Fruit fly (Drosophila melanogaster) whole organism, prepupa: ENCODE results near the gene fng.

Source experiments
- CG10631 ChIP-seq: fragments of 200-800 bp; sonication (Bioruptor generic); optimal IDR thresholded peaks from 2 replicates; lab custom pipeline; 2016; ENCODE audit warnings: missing biosample characterization, missing genetic modification characterization
- CG10669 ChIP-seq: fragments of 200-800 bp; sonication (Bioruptor generic); optimal IDR thresholded peaks from 3 replicates; lab custom pipeline; 2018; ENCODE audit warnings: missing biosample characterization, mild to moderate bottlenecking, missing genetic modification characterization, moderate library complexity
- CG11294 ChIP-seq: fragments of 200-800 bp; sonication (Bioruptor generic); IDR thresholded peaks from 2 replicates; pipeline ENCODE4 v1.3.6; 2022; ENCODE audit warnings: missing biosample characterization, missing genetic modification characterization
- CG11902 ChIP-seq: fragments of 200-800 bp; sonication (Bioruptor generic); optimal IDR thresholded peaks from 3 replicates; lab custom pipeline; 2016; ENCODE audit warnings: missing biosample characterization, missing genetic modification characterization
- CG16779 ChIP-seq: fragments of 200-800 bp; sonication (Bioruptor generic); optimal IDR thresholded peaks from 3 replicates; lab custom pipeline; 2017; ENCODE audit warnings: missing biosample characterization, mild to moderate bottlenecking, missing genetic modification characterization
- CG3032 ChIP-seq: fragments of 200-800 bp; optimal IDR thresholded peaks from 2 replicates; lab custom pipeline; 2019; ENCODE audit warnings: missing biosample characterization, mild to moderate bottlenecking, missing genetic modification characterization, moderate library complexity
- CG31627 ChIP-seq: fragments of 200-800 bp; sonication (Bioruptor generic); optimal IDR thresholded peaks from 3 replicates; lab custom pipeline; 2016; ENCODE audit warnings: missing biosample characterization, missing genetic modification characterization
- CG3919 ChIP-seq: fragments of 200-800 bp; sonication (Bioruptor generic); optimal IDR thresholded peaks from 3 replicates; lab custom pipeline; 2016; ENCODE audit warnings: missing biosample characterization, missing genetic modification characterization
- CG4318 ChIP-seq: fragments of 200-800 bp; sonication (Bioruptor generic); optimal IDR thresholded peaks from 3 replicates; lab custom pipeline; 2017; ENCODE audit warnings: missing biosample characterization, mild to moderate bottlenecking, missing genetic modification characterization
- CG6276 ChIP-seq: fragments of 200-800 bp; sonication (Bioruptor generic); optimal IDR thresholded peaks from 2 replicates; lab custom pipeline; 2017; ENCODE audit warnings: missing biosample characterization, mild to moderate bottlenecking, missing genetic modification characterization
- CG6792 ChIP-seq: fragments of 200-800 bp; sonication (Bioruptor generic); optimal IDR thresholded peaks from 3 replicates; lab custom pipeline; 2016; ENCODE audit warnings: missing biosample characterization, missing genetic modification characterization
- CG6808 ChIP-seq: fragments of 200-800 bp; sonication (Bioruptor generic); optimal IDR thresholded peaks from 3 replicates; lab custom pipeline; 2017; ENCODE audit warnings: missing biosample characterization, missing genetic modification characterization, mild to moderate bottlenecking, moderate library complexity, missing genetic modification reagents
- CG6854 ChIP-seq: fragments of 200-800 bp; sonication (Bioruptor generic); optimal IDR thresholded peaks from 2 replicates; lab custom pipeline; 2017; ENCODE audit warnings: missing biosample characterization, mild to moderate bottlenecking, missing genetic modification characterization
- CG9139 ChIP-seq: fragments of 200-800 bp; sonication (Bioruptor generic); optimal IDR thresholded peaks from 3 replicates; lab custom pipeline; 2017; ENCODE audit warnings: missing biosample characterization, mild to moderate bottlenecking, missing genetic modification characterization
- Eip78C ChIP-seq: fragments of 200-800 bp; sonication (Bioruptor generic); peaks from one replicate; lab custom pipeline; 2016; ENCODE audit warnings: missing biosample characterization, missing genetic modification characterization
- Ets96B ChIP-seq: fragments of 200-800 bp; optimal IDR thresholded peaks from 2 replicates; lab custom pipeline; 2019; ENCODE audit warnings: missing biosample characterization, mild to moderate bottlenecking, missing genetic modification characterization, moderate library complexity
- Hr39 ChIP-seq: fragments of 200-800 bp; sonication (Bioruptor generic); optimal IDR thresholded peaks from 2 replicates; lab custom pipeline; 2016; ENCODE audit warnings: missing biosample characterization, missing genetic modification characterization
- Hr4 ChIP-seq: fragments of 200-800 bp; sonication (Bioruptor generic); optimal IDR thresholded peaks from 3 replicates; lab custom pipeline; 2016; ENCODE audit warnings: missing biosample characterization, missing genetic modification characterization
- Lpt ChIP-seq: fragments of 200-800 bp; sonication (Bioruptor generic); optimal IDR thresholded peaks from 3 replicates; lab custom pipeline; 2016; ENCODE audit warnings: missing biosample characterization, missing genetic modification characterization
- Met ChIP-seq: fragments of 200-800 bp; sonication (Bioruptor generic); optimal IDR thresholded peaks from 3 replicates; lab custom pipeline; 2016; ENCODE audit warnings: missing biosample characterization, missing genetic modification characterization
- Smox ChIP-seq: fragments of 200-800 bp; sonication (Bioruptor generic); optimal IDR thresholded peaks from 3 replicates; lab custom pipeline; 2016; ENCODE audit warnings: missing biosample characterization, missing genetic modification characterization
- Sox14 ChIP-seq: fragments of 200-800 bp; sonication (Bioruptor generic); optimal IDR thresholded peaks from 3 replicates; lab custom pipeline; 2016; ENCODE audit warnings: missing biosample characterization, missing genetic modification characterization
- achi ChIP-seq: fragments of 200-800 bp; sonication (Bioruptor generic); optimal IDR thresholded peaks from 3 replicates; lab custom pipeline; 2016; ENCODE audit warnings: missing biosample characterization, missing genetic modification characterization
- acj6 ChIP-seq: fragments of 200-800 bp; sonication (Bioruptor generic); optimal IDR thresholded peaks from 3 replicates; lab custom pipeline; 2016; ENCODE audit warnings: missing biosample characterization, missing genetic modification characterization
- cyc ChIP-seq: fragments of 200-800 bp; sonication (Bioruptor generic); optimal IDR thresholded peaks from 3 replicates; lab custom pipeline; 2016; ENCODE audit warnings: missing biosample characterization, missing genetic modification characterization
- eg ChIP-seq: fragments of 200-800 bp; sonication (Bioruptor generic); IDR thresholded peaks from 3 replicates; pipeline ENCODE4 v1.3.6; 2022; ENCODE audit warnings: missing biosample characterization, missing genetic modification characterization
- fd59A ChIP-seq: fragments of 200-800 bp; sonication (Bioruptor generic); optimal IDR thresholded peaks from 2 replicates; lab custom pipeline; 2017; ENCODE audit warnings: missing biosample characterization, mild to moderate bottlenecking, missing genetic modification characterization, missing genetic modification reagents
- fd85E ChIP-seq: fragments of 200-800 bp; sonication (Bioruptor generic); optimal IDR thresholded peaks from 3 replicates; lab custom pipeline; 2016; ENCODE audit warnings: missing biosample characterization, missing genetic modification characterization
- fkh ChIP-seq: fragments of 200-800 bp; sonication (Bioruptor generic); optimal IDR thresholded peaks from 3 replicates; lab custom pipeline; 2017; ENCODE audit warnings: missing biosample characterization, mild to moderate bottlenecking, missing genetic modification characterization, moderate library complexity
- lz ChIP-seq: fragments of 200-800 bp; sonication (Bioruptor generic); optimal IDR thresholded peaks from 3 replicates; lab custom pipeline; 2016; ENCODE audit warnings: missing biosample characterization, missing genetic modification characterization
- net ChIP-seq: fragments of 200-800 bp; sonication (Bioruptor generic); optimal IDR thresholded peaks from 3 replicates; lab custom pipeline; 2016; ENCODE audit warnings: missing biosample characterization, missing genetic modification characterization
- salr ChIP-seq, 2 experiments: fragments of 200-800 bp; sonication (Bioruptor generic); optimal IDR thresholded peaks; 3 replicates each; lab custom pipeline; 2016 to 2018; ENCODE audit warnings: missing biosample characterization in 2 of 2, missing genetic modification characterization in 2 of 2, mild to moderate bottlenecking in 1 of 2
- spab ChIP-seq: fragments of 200-800 bp; sonication (Bioruptor generic); optimal IDR thresholded peaks from 2 replicates; lab custom pipeline; 2017; ENCODE audit warnings: missing biosample characterization, mild to moderate bottlenecking, missing genetic modification characterization, missing genetic modification reagents
- ss ChIP-seq, 2 experiments: fragments of 200-800 bp; sonication (Bioruptor generic); optimal IDR thresholded peaks; 2 replicates in 1 of 2; 3 replicates in 1 of 2; lab custom pipeline; 2017 to 2018; ENCODE audit warnings: mild to moderate bottlenecking in 2 of 2, missing biosample characterization in 2 of 2, missing genetic modification characterization in 2 of 2, moderate library complexity in 1 of 2
- svp ChIP-seq: fragments of 200-800 bp; sonication (Bioruptor generic); peaks from one replicate; lab custom pipeline; 2016; ENCODE audit warnings: missing biosample characterization, missing genetic modification characterization
- topi ChIP-seq: fragments of 200-800 bp; sonication (Bioruptor generic); optimal IDR thresholded peaks from 3 replicates; lab custom pipeline; 2016; ENCODE audit warnings: missing biosample characterization, missing genetic modification characterization

Gene fng

DNA sequence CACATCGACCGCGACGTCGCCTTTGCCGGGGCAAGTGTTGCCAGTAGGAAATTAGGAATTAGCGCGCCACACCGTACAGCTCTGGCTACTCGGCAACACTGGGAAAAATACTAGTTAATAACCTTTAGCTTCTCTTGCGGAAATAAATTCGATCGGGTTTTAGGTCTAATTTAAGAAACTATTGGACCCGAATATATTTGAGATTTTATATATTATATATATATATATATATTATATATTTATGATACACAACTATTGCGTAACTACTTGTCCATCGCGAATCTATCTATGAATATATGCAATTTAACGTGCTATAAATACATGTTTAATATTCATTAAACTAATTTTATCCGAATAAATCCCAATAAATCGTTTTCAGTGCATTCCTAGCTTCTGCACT lies 34.9 kb downstream of the fng start (continued):
- TF ChIP-seq CG4318 (GFP tag; lab: Kevin White, UChicago) (peak; percentile 72), CG10631 (GFP tag; lab: Kevin White, UChicago) (peak; percentile 68), Sox14 (no peak), salr (GFP tag; optimal IDR thresholded peaks at IDR 0.05; lab: Kevin White, UChicago) (no peak), CG6792 (GFP tag; lab: Kevin White, UChicago) (no peak), Met (GFP tag; lab: Kevin White, UChicago) (no peak), CG3919 (GFP tag; lab: Kevin White, UChicago) (no peak), svp (GFP tag; lab: Kevin White, UChicago) (no peak), Lpt (GFP tag; lab: Kevin White, UChicago) (peak; percentile 9), CG11902 (GFP tag; lab: Kevin White, UChicago) (no peak), Hr39 (GFP tag; lab: Kevin White, UChicago) (no peak), CG9139 (GFP tag; lab: Kevin White, UChicago) (no peak)

DNA sequence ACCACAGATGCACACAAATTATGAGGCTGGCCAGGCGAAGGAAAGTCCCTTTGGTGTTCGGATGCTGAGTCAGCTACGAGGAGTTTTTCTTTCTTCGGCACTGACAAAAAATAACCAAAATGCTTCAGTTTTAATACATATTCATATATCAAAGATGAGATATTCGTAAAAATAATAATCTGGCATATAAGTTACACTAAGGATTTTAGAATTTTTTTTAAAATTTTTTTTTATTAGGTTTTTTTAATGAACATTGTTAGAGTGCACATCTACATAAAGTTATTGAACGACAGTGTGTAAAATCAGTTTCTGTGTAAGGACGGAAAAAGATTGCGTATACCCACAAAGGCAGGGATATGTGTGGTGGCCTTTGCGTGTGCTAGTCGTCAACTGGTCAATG lies 42.4 kb downstream of the fng start:
- no peak for TF ChIP-seq fd59A (GFP tag; lab: Kevin White, UChicago)
- TF ChIP-seq Eip78C (GFP tag; lab: Kevin White, UChicago): peak; percentile 60
- TF ChIP-seq CG6276: no peak
- TF ChIP-seq acj6 (GFP tag; lab: Kevin White, UChicago): no peak

- TF ChIP-seq Lpt (GFP tag; lab: Kevin White, UChicago): no peak
- no peak for TF ChIP-seq lz (GFP tag; lab: Kevin White, UChicago)
- no peak for TF ChIP-seq topi (GFP tag; lab: Kevin White, UChicago)
- TF ChIP-seq CG3032 (tag; lab: Kevin White, UChicago): no peak
- no peak for TF ChIP-seq Sox14
- TF ChIP-seq CG3919 (GFP tag; lab: Kevin White, UChicago): no peak
- TF ChIP-seq ss (GFP tag; optimal IDR thresholded peaks at IDR 0.05; lab: Kevin White, UChicago): no peak
- TF ChIP-seq CG6854 (GFP tag; lab: Kevin White, UChicago): no peak
- TF ChIP-seq cyc (GFP tag; lab: Kevin White, UChicago): no peak
- TF ChIP-seq eg (GFP tag; lab: Robert Waterston, UW): no peak
- TF ChIP-seq fd85E (GFP tag; lab: Kevin White, UChicago): no peak
Measured at dm6 chr3L:20905495-20905894, 43.8 kb downstream of the fng start, which contains the start of gene CG11458. Gene CG11458 (plus strand): TSS chr3L:20905795.

- TF ChIP-seq Met (GFP tag; lab: Kevin White, UChicago): no peak
- TF ChIP-seq CG6276: no peak
- TF ChIP-seq fkh (GFP tag; lab: Kevin White, UChicago): peak; percentile 66
Measured at dm6 chr3L:20900996-20901395, 48.3 kb downstream of the fng start.

dm6 chr3L:20897317-20897716 lies 52.0 kb downstream of the fng start, which contains the start of the genes Sfp77F and CG43931:
Gene Sfp77F (minus strand): TSS chr3L:20897417.
Gene CG43931 (plus strand): TSS chr3L:20897557.
- TF ChIP-seq CG3919 (GFP tag; lab: Kevin White, UChicago) (no peak), spab (GFP tag; lab: Kevin White, UChicago) (no peak), Smox (GFP tag; lab: Kevin White, UChicago) (no peak), Hr4 (GFP tag; lab: Kevin White, UChicago) (no peak), net (GFP tag; lab: Kevin White, UChicago) (no peak), CG10669 (GFP tag; lab: Kevin White, UChicago) (no peak), CG31627 (no peak), cyc (GFP tag; lab: Kevin White, UChicago) (no peak), CG11294 (no peak), CG16779 (no peak), CG6808 (no peak), salr (GFP tag; optimal IDR thresholded peaks at IDR 0.05; lab: Kevin White, UChicago) (no peak), Ets96B (tag; lab: Kevin White, UChicago) (no peak), lz (GFP tag; lab: Kevin White, UChicago) (no peak), achi (no peak), svp (GFP tag; lab: Kevin White, UChicago) (no peak), Lpt (GFP tag; lab: Kevin White, UChicago) (no peak)
